Worm (Caenorhabditis elegans): ENCODE measurements around the gene Y73F4A.3.

ce11 chrIV:9034340-9034739 is 6.0 kb downstream of the Y73F4A.3 start, which contains the start of gene C53D6.10:
- TF ChIP-seq nhr-23 (tag; optimal IDR thresholded peaks at IDR 0.05) (no peak), unc-62 (GFP tag; optimal IDR thresholded peaks at IDR 0.05) (no peak), fos-1 (tag; optimal IDR thresholded peaks at IDR 0.05) (no peak), lsy-12 (tag; optimal IDR thresholded peaks at IDR 0.05) (no peak), mml-1 (tag; optimal IDR thresholded peaks at IDR 0.05) (no peak), nhr-25 (tag; optimal IDR thresholded peaks at IDR 0.05) (no peak), lin-15B (tag; optimal IDR thresholded peaks at IDR 0.05) (no peak), nhr-237 (tag; optimal IDR thresholded peaks at IDR 0.05) (no peak), nhr-77 (tag; optimal IDR thresholded peaks at IDR 0.05) (no peak), ama-1 (optimal IDR thresholded peaks at IDR 0.05) (no peak), sea-2 (GFP tag; optimal IDR thresholded peaks at IDR 0.05) (no peak)
